Fruit fly (Drosophila melanogaster): ENCODE measurements around the gene CG4572.

The CG4572 gene

DNA sequence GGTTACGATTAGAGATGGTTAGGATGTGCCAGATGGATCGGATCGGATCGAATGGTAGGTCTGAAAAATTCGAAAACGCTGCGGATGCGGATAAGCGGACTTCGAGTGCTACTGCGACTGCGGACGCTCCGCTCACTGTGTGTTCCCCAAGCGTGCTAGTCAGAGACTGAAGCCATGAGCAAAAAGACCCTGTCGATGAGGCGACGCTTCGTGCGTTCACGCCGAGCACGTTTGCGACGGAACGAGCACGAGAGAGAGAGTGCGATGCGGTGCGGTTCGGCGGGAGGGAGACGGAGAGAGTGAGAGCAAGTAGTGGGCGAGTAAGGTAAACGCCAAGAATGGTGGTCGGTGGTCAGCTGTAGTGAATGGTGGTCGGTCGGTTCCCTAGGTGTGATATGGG, 27.5 kb downstream of the CG4572 start, which contains the start of gene bnl (continued):
- peak; percentile 33; the same call in 1 of the 2 replicates for TF ChIP-seq Xrp1 (GFP tag; IDR thresholded peaks at IDR 0.05)
- TF ChIP-seq CG9817 (tag; optimal IDR thresholded peaks at IDR 0.05): no peak
- peak; percentile 63 for TF ChIP-seq CG8924 (tag; optimal IDR thresholded peaks at IDR 0.05)
- TF ChIP-seq CG16779 (GFP tag; IDR thresholded peaks at IDR 0.05): 0 out of 2 replicates have a peak, but pooled peaks have one; percentile 64
- TF ChIP-seq Dek (tag; optimal IDR thresholded peaks at IDR 0.05): peak; percentile 18
- TF ChIP-seq gsb (GFP tag; IDR thresholded peaks at IDR 0.05): peak; percentile 51; the same call in 1 of the 2 replicates
- peak; percentile 31 for TF ChIP-seq Atf-2 (GFP tag; optimal IDR thresholded peaks at IDR 0.05)
- TF ChIP-seq CG10366 (GFP tag; IDR thresholded peaks at IDR 0.05): peak; percentile 45; the same call in 1 of the 2 replicates
- TF ChIP-seq odd (GFP tag; optimal IDR thresholded peaks at IDR 0.05): peak; percentile 64
- peak; percentile 35 for TF ChIP-seq CG10979 (tag; optimal IDR thresholded peaks at IDR 0.05)
- TF ChIP-seq gt (GFP tag; IDR thresholded peaks at IDR 0.05): no peak
- no peak for TF ChIP-seq CG1024 (GFP tag; IDR thresholded peaks at IDR 0.05)
- peak; percentile 86 for TF ChIP-seq CG8359 (GFP tag; optimal IDR thresholded peaks at IDR 0.05; ENCODE audit: borderline replicate concordance)
- TF ChIP-seq CG13424 (tag; optimal IDR thresholded peaks at IDR 0.05): no peak
- peak; percentile 18 for TF ChIP-seq CG33213 (GFP tag; optimal IDR thresholded peaks at IDR 0.05)
- TF ChIP-seq Rx (GFP tag; IDR thresholded peaks at IDR 0.05): no peak
- TF ChIP-seq Vsx1 (GFP tag; optimal IDR thresholded peaks at IDR 0.05): peak; percentile 24
- TF ChIP-seq toy (GFP tag; IDR thresholded peaks at IDR 0.05): peak; percentile 38; the same call in 1 of the 2 replicates
- TF ChIP-seq amos (GFP tag; IDR thresholded peaks at IDR 0.05; ENCODE audit: partially characterized antibody): peak; percentile 62
- peak; percentile 59 for TF ChIP-seq vnd (GFP tag; IDR thresholded peaks at IDR 0.05; ENCODE audit: partially characterized antibody)
- peak in 1 of 2 experiments; percentile 11 for TF ChIP-seq Hr51 (GFP tag; optimal IDR thresholded peaks at IDR 0.05)
- TF ChIP-seq CG1602 (GFP tag; optimal IDR thresholded peaks at IDR 0.05): no peak
- TF ChIP-seq CG15269 (tag; optimal IDR thresholded peaks at IDR 0.05): peak; percentile 48
- peak; percentile 29 for TF ChIP-seq exex (tag; optimal IDR thresholded peaks at IDR 0.05)
- no peak for TF ChIP-seq Dip3 (GFP tag; optimal IDR thresholded peaks at IDR 0.05)
- no peak for TF ChIP-seq CG2889 (GFP tag; IDR thresholded peaks at IDR 0.05)
- TF ChIP-seq gem (tag; optimal IDR thresholded peaks at IDR 0.05): no peak
- no peak; the same call in 1 of the 2 replicates for TF ChIP-seq NFAT (GFP tag; IDR thresholded peaks at IDR 0.05)
- TF ChIP-seq tap (tag; optimal IDR thresholded peaks at IDR 0.05): peak; percentile 43
- no peak for TF ChIP-seq TFAM (GFP tag; optimal IDR thresholded peaks at IDR 0.05)
- TF ChIP-seq run (tag; optimal IDR thresholded peaks at IDR 0.05): peak; percentile 36
- no peak for TF ChIP-seq yki (optimal IDR thresholded peaks at IDR 0.05)
- TF ChIP-seq CG6654 (GFP tag; optimal IDR thresholded peaks at IDR 0.05): no peak
- TF ChIP-seq HLH3B (GFP tag; IDR thresholded peaks at IDR 0.05): no peak; the same call in 1 of the 2 replicates
- no peak for TF ChIP-seq Gsc (GFP tag; IDR thresholded peaks at IDR 0.05)
- peak; percentile 7 for TF ChIP-seq HLH54F (GFP tag; optimal IDR thresholded peaks at IDR 0.05)
- TF ChIP-seq CG14860 (GFP tag; IDR thresholded peaks at IDR 0.05; ENCODE audit: partially characterized antibody): peak; percentile 41; the same call in 1 of the 3 replicates
- TF ChIP-seq CG13894 (tag; optimal IDR thresholded peaks at IDR 0.05): peak; percentile 84
- no peak for TF ChIP-seq YL-1 (GFP tag; optimal IDR thresholded peaks at IDR 0.05)
- TF ChIP-seq tna (GFP tag; IDR thresholded peaks at IDR 0.05; ENCODE audit: partially characterized antibody): peak; percentile 60; the same call in 1 of the 2 replicates
- TF ChIP-seq D19B (GFP tag; optimal IDR thresholded peaks at IDR 0.05): no peak
- TF ChIP-seq CG12071 (GFP tag; optimal IDR thresholded peaks at IDR 0.05): peak; percentile 71
- peak; percentile 78 for TF ChIP-seq kni (GFP tag; optimal IDR thresholded peaks at IDR 0.05)
- no peak for TF ChIP-seq Hsf (GFP tag; optimal IDR thresholded peaks at IDR 0.05)
- peak; percentile 44 for TF ChIP-seq Meics (GFP tag; optimal IDR thresholded peaks at IDR 0.05)
- peak; percentile 34 for TF ChIP-seq Antp (GFP tag; optimal IDR thresholded peaks at IDR 0.05)
- TF ChIP-seq scrt (GFP tag; optimal IDR thresholded peaks at IDR 0.05): no peak
- no peak for TF ChIP-seq az2 (GFP tag; optimal IDR thresholded peaks at IDR 0.05)
- TF ChIP-seq CG30020 (tag; optimal IDR thresholded peaks at IDR 0.05): no peak
- no peak for TF ChIP-seq usp (GFP tag; optimal IDR thresholded peaks at IDR 0.05)
